Worm (Caenorhabditis elegans) whole organism, L4 larva: ENCODE data around the gene C23F12.4.

Experiments used
- cey-2 ChIP-seq: sonication (generic microtip); optimal IDR thresholded peaks from 3 replicates; lab custom pipeline; 2017; ENCODE audit warnings: missing genetic modification characterization, mild to moderate bottlenecking, missing compliant biosample characterization, antibody characterized with exemption, borderline replicate concordance; ENCODE audit not compliant: insufficient read depth
- hlh-30 ChIP-seq: sonication (generic microtip); optimal IDR thresholded peaks from 2 replicates; lab custom pipeline; 2017; ENCODE audit warnings: antibody characterized with exemption, mild to moderate bottlenecking, missing genetic modification characterization, missing compliant biosample characterization; ENCODE audit not compliant: insufficient read depth
- jun-1 ChIP-seq: fragments of 150-350 bp; optimal IDR thresholded peaks from 2 replicates; lab custom pipeline; 2014; ENCODE audit warnings: missing biosample characterization, missing genetic modification reagents, missing genetic modification characterization
- skn-1 ChIP-seq: fragments of 150-350 bp; optimal IDR thresholded peaks from 2 replicates; lab custom pipeline; 2014; ENCODE audit warnings: missing biosample characterization, missing genetic modification characterization

ce11 chrX:9364082-9364481 is 23.1 kb upstream of the C23F12.4 start:
- TF ChIP-seq jun-1 = no peak
- TF ChIP-seq hlh-30 (tag; lab: Kevin White, UChicago) = peak; percentile 13
- no peak for TF ChIP-seq skn-1 (tag; lab: Kevin White, UChicago)
- TF ChIP-seq cey-2 (tag; lab: Kevin White, UChicago) = no peak
